Fruit fly (Drosophila melanogaster) whole organism: Measurements from ENCODE around the gene CG7231.
"Not testable (repeated sequence)": the region's sequence is repeated elsewhere in the genome, so short reads cannot be mapped to it uniquely, and the experiment has no call there.

ENCODE experiments used
- CG8478 ChIP-seq: fragments of >200 bp; optimal IDR thresholded peaks from 2 replicates; lab custom pipeline; 2018; ENCODE audit warnings: inconsistent platforms
- Dll ChIP-seq: fragments of >200 bp; optimal IDR thresholded peaks from 2 replicates; lab custom pipeline; 2017
- EcR ChIP-seq, 2 experiments: fragments of >200 bp; optimal IDR thresholded peaks; 2 replicates each; lab custom pipeline; 2017; ENCODE audit warnings: missing biosample characterization in 2 of 2, missing genetic modification characterization in 2 of 2, missing genetic modification reagents in 2 of 2
- pan ChIP-seq: fragments of >200 bp; optimal IDR thresholded peaks from 2 replicates; lab custom pipeline; 2017
- psq ChIP-seq: fragments of >200 bp; optimal IDR thresholded peaks from 2 replicates; lab custom pipeline; 2017
- usp ChIP-seq: fragments of >200 bp; optimal IDR thresholded peaks from 2 replicates; lab custom pipeline; 2017; ENCODE audit warnings: missing biosample characterization, missing genetic modification characterization, mixed read lengths

The CG7231 gene

dm6 chr2L:7983646-7984045, at the start of gene CG7231:
CG7231 (plus strand) TSS chr2L:7983946.
- not testable (repeated sequence) for TF ChIP-seq usp (GFP tag; lab: Kevin White, UChicago); EcR (GFP tag; optimal IDR thresholded peaks at IDR 0.05; lab: Kevin White, UChicago); CG8478 (lab: Kevin White, UChicago)

- no peak for TF ChIP-seq CG8478 (lab: Kevin White, UChicago)
Observed at dm6 chr2L:7936391-7936790, 47.4 kb upstream of the CG7231 start.

- TF ChIP-seq Dll: no peak
- no peak for TF ChIP-seq CG8478 (lab: Kevin White, UChicago)
- no peak for TF ChIP-seq psq (lab: Kevin White, UChicago)
- TF ChIP-seq usp (GFP tag; lab: Kevin White, UChicago): no peak
- TF ChIP-seq pan: no peak
- no peak for TF ChIP-seq EcR (GFP tag; optimal IDR thresholded peaks at IDR 0.05; lab: Kevin White, UChicago)
Observed at dm6 chr2L:7938488-7938887, 45.3 kb upstream of the CG7231 start.

dm6 chr2L:7940459-7941343, 43.0 kb upstream of the CG7231 start:
- TF ChIP-seq pan (no peak), usp (GFP tag; lab: Kevin White, UChicago) (no peak)

- TF ChIP-seq EcR (GFP tag; optimal IDR thresholded peaks at IDR 0.05; lab: Kevin White, UChicago) (no peak), CG8478 (lab: Kevin White, UChicago) (no peak), psq (lab: Kevin White, UChicago) (no peak), Dll (no peak)
Observed at dm6 chr2L:7941954-7942353, 41.8 kb upstream of the CG7231 start.

dm6 chr2L:7942927-7943326, 40.8 kb upstream of the CG7231 start:
- no peak for TF ChIP-seq pan
- TF ChIP-seq EcR (GFP tag; optimal IDR thresholded peaks at IDR 0.05; lab: Kevin White, UChicago): no peak
- TF ChIP-seq usp (GFP tag; lab: Kevin White, UChicago): no peak
- TF ChIP-seq psq (lab: Kevin White, UChicago): no peak
- TF ChIP-seq Dll: no peak
- TF ChIP-seq CG8478 (lab: Kevin White, UChicago): no peak

dm6 chr2L:7944179-7944578, 39.6 kb upstream of the CG7231 start:
- TF ChIP-seq CG8478 (lab: Kevin White, UChicago) (no peak), EcR (GFP tag; optimal IDR thresholded peaks at IDR 0.05; lab: Kevin White, UChicago) (no peak), psq (lab: Kevin White, UChicago) (no peak), pan (no peak), usp (GFP tag; lab: Kevin White, UChicago) (no peak), Dll (no peak)

dm6 chr2L:7945037-7945436, 38.7 kb upstream of the CG7231 start:
- TF ChIP-seq EcR (GFP tag; optimal IDR thresholded peaks at IDR 0.05; lab: Kevin White, UChicago) (no peak), Dll (no peak), CG8478 (lab: Kevin White, UChicago) (no peak), pan (no peak), usp (GFP tag; lab: Kevin White, UChicago) (no peak), psq (lab: Kevin White, UChicago) (no peak)

- TF ChIP-seq EcR (GFP tag; optimal IDR thresholded peaks at IDR 0.05; lab: Kevin White, UChicago) (no peak), Dll (no peak)
Observed at dm6 chr2L:7949016-7949415, 34.7 kb upstream of the CG7231 start.

dm6 chr2L:7949788-7950187, 34.0 kb upstream of the CG7231 start:
- no peak for TF ChIP-seq psq (lab: Kevin White, UChicago)
- no peak for TF ChIP-seq CG8478 (lab: Kevin White, UChicago)
- no peak for TF ChIP-seq Dll
- no peak for TF ChIP-seq usp (GFP tag; lab: Kevin White, UChicago)
- TF ChIP-seq pan: no peak
- TF ChIP-seq EcR (GFP tag; optimal IDR thresholded peaks at IDR 0.05; lab: Kevin White, UChicago): no peak

dm6 chr2L:7951934-7952333, 31.8 kb upstream of the CG7231 start:
- TF ChIP-seq EcR (GFP tag; optimal IDR thresholded peaks at IDR 0.05; lab: Kevin White, UChicago) (no peak), psq (lab: Kevin White, UChicago) (no peak), pan (no peak), Dll (no peak)

- TF ChIP-seq psq (lab: Kevin White, UChicago): no peak
Observed at dm6 chr2L:7952351-7952750, 31.4 kb upstream of the CG7231 start.

dm6 chr2L:7953371-7954017, 30.3 kb upstream of the CG7231 start:
- TF ChIP-seq Dll (no peak), usp (GFP tag; lab: Kevin White, UChicago) (no peak), psq (lab: Kevin White, UChicago) (no peak), CG8478 (lab: Kevin White, UChicago) (no peak), EcR (GFP tag; optimal IDR thresholded peaks at IDR 0.05; lab: Kevin White, UChicago) (no peak), pan (no peak)
